Fruit fly (Drosophila melanogaster): ENCODE results near the gene Sr-CIV.

Gene Sr-CIV

dm6 chr2L:3478034-3478880 is 45.6 kb downstream of the Sr-CIV start, which contains the start of gene Thor (continued):
- peak; percentile 72 for TF ChIP-seq NC2β (GFP tag; optimal IDR thresholded peaks at IDR 0.05)
- TF ChIP-seq CG4730 (GFP tag; IDR thresholded peaks at IDR 0.05) = peak; percentile 31; the same call in 1 of the 2 replicates
- TF ChIP-seq CG10565 (GFP tag; optimal IDR thresholded peaks at IDR 0.05) = peak; percentile 17
- TF ChIP-seq CG2889 (GFP tag; IDR thresholded peaks at IDR 0.05) = 0 out of 3 replicates have a peak, but pooled peaks have one; percentile 9
- peak; percentile 71 for TF ChIP-seq CG17568 (GFP tag; optimal IDR thresholded peaks at IDR 0.05)
- peak; percentile 38; the same call in 1 of the 2 replicates for TF ChIP-seq CG14667 (GFP tag; IDR thresholded peaks at IDR 0.05)
- TF ChIP-seq nom (GFP tag; optimal IDR thresholded peaks at IDR 0.05) = peak; percentile 68
- TF ChIP-seq Six4 (GFP tag; optimal IDR thresholded peaks at IDR 0.05) = peak; percentile 3
- peak; percentile 53; the same call in 1 of the 2 replicates for TF ChIP-seq CG11696 (GFP tag; IDR thresholded peaks at IDR 0.05)
- TF ChIP-seq CG31224 (GFP tag; IDR thresholded peaks at IDR 0.05) = peak; percentile 55; the same call in 1 of the 2 replicates
- peak; percentile 74 for TF ChIP-seq bowl (GFP tag; IDR thresholded peaks at IDR 0.05)
- TF ChIP-seq chm (GFP tag; IDR thresholded peaks at IDR 0.05) = peak; percentile 95
- peak; percentile 23; the same call in 1 of the 2 replicates for TF ChIP-seq E2f1 (GFP tag; IDR thresholded peaks at IDR 0.05)
- TF ChIP-seq nerfin-1 (tag; optimal IDR thresholded peaks at IDR 0.05) = peak; percentile 63
- peak; percentile 70 for TF ChIP-seq CG1233 (GFP tag; optimal IDR thresholded peaks at IDR 0.05)
- TF ChIP-seq lab (GFP tag; optimal IDR thresholded peaks at IDR 0.05) = peak; percentile 92
- no peak for TF ChIP-seq CG3838 (GFP tag; optimal IDR thresholded peaks at IDR 0.05)
- TF ChIP-seq Opbp (GFP tag; IDR thresholded peaks at IDR 0.05; ENCODE audit: partially characterized antibody) = peak; percentile 71
- TF ChIP-seq CG9797 (GFP tag; optimal IDR thresholded peaks at IDR 0.05) = no peak
- peak; percentile 19 for TF ChIP-seq az2 (GFP tag; optimal IDR thresholded peaks at IDR 0.05)
- TF ChIP-seq knrl (GFP tag; IDR thresholded peaks at IDR 0.05; ENCODE audit: partially characterized antibody) = peak; percentile 26; the same call in 1 of the 3 replicates
- peak; percentile 58 for TF ChIP-seq CG10321 (GFP tag; IDR thresholded peaks at IDR 0.05)
- peak; percentile 50 for TF ChIP-seq tap (tag; optimal IDR thresholded peaks at IDR 0.05)
- no peak for TF ChIP-seq Fer2 (tag; optimal IDR thresholded peaks at IDR 0.05)
- TF ChIP-seq grau (tag; optimal IDR thresholded peaks at IDR 0.05) = peak; percentile 52
- TF ChIP-seq Stat92E (GFP tag; optimal IDR thresholded peaks at IDR 0.05) = peak in 1 of 3 experiments; percentile 88
- TF ChIP-seq CG42726 (GFP tag; IDR thresholded peaks at IDR 0.05; ENCODE audit: partially characterized antibody) = peak; percentile 91
- peak; percentile 19 for TF ChIP-seq cg (GFP tag; optimal IDR thresholded peaks at IDR 0.05)
- TF ChIP-seq btn (GFP tag; optimal IDR thresholded peaks at IDR 0.05) = peak; percentile 76
- TF ChIP-seq CG31388 (GFP tag; optimal IDR thresholded peaks at IDR 0.05) = no peak
- peak; percentile 33; the same call in 1 of the 2 replicates for TF ChIP-seq lmd (GFP tag; IDR thresholded peaks at IDR 0.05)
- TF ChIP-seq Scr (GFP tag; IDR thresholded peaks at IDR 0.05; ENCODE audit: partially characterized antibody) = 0 out of 2 replicates have a peak, but pooled peaks have one; percentile 36
- no peak for TF ChIP-seq hth (optimal IDR thresholded peaks at IDR 0.05)
- TF ChIP-seq hb (GFP tag; IDR thresholded peaks at IDR 0.05; ENCODE audit: partially characterized antibody) = no peak
- TF ChIP-seq CG4424 (GFP tag; optimal IDR thresholded peaks at IDR 0.05) = peak; percentile 40
- TF ChIP-seq Abd-B (GFP tag; optimal IDR thresholded peaks at IDR 0.05) = no peak
- peak; percentile 39 for TF ChIP-seq CG5245 (GFP tag; optimal IDR thresholded peaks at IDR 0.05)
- TF ChIP-seq CG17328 (GFP tag; IDR thresholded peaks at IDR 0.05) = peak; percentile 75
- peak; percentile 90 for TF ChIP-seq Kr (GFP tag; optimal IDR thresholded peaks at IDR 0.05)
- no peak for TF ChIP-seq CG9437 (GFP tag; optimal IDR thresholded peaks at IDR 0.05)
- TF ChIP-seq Nf-YC (tag; optimal IDR thresholded peaks at IDR 0.05) = peak; percentile 71
- TF ChIP-seq CG2875 (GFP tag; optimal IDR thresholded peaks at IDR 0.05) = peak; percentile 66
- TF ChIP-seq CG14441 (GFP tag; IDR thresholded peaks at IDR 0.05) = peak; percentile 40; the same call in 1 of the 2 replicates
- TF ChIP-seq ac (GFP tag; optimal IDR thresholded peaks at IDR 0.05) = peak; percentile 56
- peak; percentile 78 for TF ChIP-seq HHEX (GFP tag; optimal IDR thresholded peaks at IDR 0.05)
- TF ChIP-seq CG9727 (GFP tag; optimal IDR thresholded peaks at IDR 0.05) = peak; percentile 79
- peak; percentile 71 for TF ChIP-seq nau (GFP tag; optimal IDR thresholded peaks at IDR 0.05)

Data from whole organism, embryonic.